Worm (Caenorhabditis elegans): ENCODE results near the gene sel-9.

ce11 chrV:8280770-8281169 lies 21.6 kb downstream of the sel-9 start, which contains the start of gene str-135:
- TF ChIP-seq fkh-10 (GFP tag; optimal IDR thresholded peaks at IDR 0.05) = no peak
- TF ChIP-seq lir-3 (tag; optimal IDR thresholded peaks at IDR 0.05) = no peak
- no peak for TF ChIP-seq lsy-2 (tag; optimal IDR thresholded peaks at IDR 0.05)
- no peak for TF ChIP-seq unc-130 (GFP tag; optimal IDR thresholded peaks at IDR 0.05)
- no peak for TF ChIP-seq attf-4 (tag; optimal IDR thresholded peaks at IDR 0.05)
- TF ChIP-seq nhr-11 (tag; optimal IDR thresholded peaks at IDR 0.05) = no peak
- no peak for TF ChIP-seq ztf-7 (tag; optimal IDR thresholded peaks at IDR 0.05)
- no peak for TF ChIP-seq lin-15B (tag; optimal IDR thresholded peaks at IDR 0.05)
- TF ChIP-seq D1046.2 (GFP tag; IDR thresholded peaks at IDR 0.05) = no peak
- TF ChIP-seq aha-1 (tag) = no peak
- TF ChIP-seq ces-1 (GFP tag; optimal IDR thresholded peaks at IDR 0.05) = no peak
- no peak for TF ChIP-seq ceh-82 (tag; optimal IDR thresholded peaks at IDR 0.05)
- TF ChIP-seq pqm-1 (tag; optimal IDR thresholded peaks at IDR 0.05) = no peak

All from whole organism, L4 larva.